Fruit fly (Drosophila melanogaster): ENCODE data around the gene Ag5r2.
A peak's percentile ranks its signal among the peaks of the same experiment; 100 is the strongest.

The Ag5r2 gene

dm6 chrX:14786451-14786850, 2.6 kb upstream of the Ag5r2 start, which contains the start of gene Ag5r:
TSS of gene Ag5r (minus strand) at chrX:14786551.
- TF ChIP-seq CG4496 (GFP tag; IDR thresholded peaks at IDR 0.05) = no peak
- no peak for TF ChIP-seq CG34367 (tag; optimal IDR thresholded peaks at IDR 0.05)
- TF ChIP-seq CG15710 (tag; optimal IDR thresholded peaks at IDR 0.05) = no peak
- TF ChIP-seq Ets98B (GFP tag; IDR thresholded peaks at IDR 0.05) = no peak
- TF ChIP-seq fd96Ca (GFP tag; IDR thresholded peaks at IDR 0.05) = no peak
- TF ChIP-seq Pif1A (GFP tag; optimal IDR thresholded peaks at IDR 0.05) = no peak
- TF ChIP-seq D1 (tag; optimal IDR thresholded peaks at IDR 0.05) = no peak
- TF ChIP-seq CG17806 (tag; optimal IDR thresholded peaks at IDR 0.05) = no peak
- no peak for TF ChIP-seq CG13204 (GFP tag; optimal IDR thresholded peaks at IDR 0.05)
- no peak for TF ChIP-seq Snoo (tag; optimal IDR thresholded peaks at IDR 0.05)
- no peak for TF ChIP-seq CG14655 (GFP tag; optimal IDR thresholded peaks at IDR 0.05)
- TF ChIP-seq CG8301 (tag; optimal IDR thresholded peaks at IDR 0.05) = no peak
- no peak for TF ChIP-seq rn (GFP tag; IDR thresholded peaks at IDR 0.05)

dm6 chrX:14776474-14776873, 7.4 kb downstream of the Ag5r2 start, which contains the start of gene CG5347:
TSS of gene CG5347 (plus strand) at chrX:14776774.
- TF ChIP-seq CG8159 (tag; optimal IDR thresholded peaks at IDR 0.05) (no peak), CG17806 (tag; optimal IDR thresholded peaks at IDR 0.05) (no peak), Pif1A (GFP tag; optimal IDR thresholded peaks at IDR 0.05) (no peak), EcR (GFP tag; optimal IDR thresholded peaks at IDR 0.05) (no peak)

- no peak for TF ChIP-seq CG34367 (tag; optimal IDR thresholded peaks at IDR 0.05)
- TF ChIP-seq CG12605 (GFP tag; IDR thresholded peaks at IDR 0.05) = no peak
- TF ChIP-seq CG13204 (GFP tag; optimal IDR thresholded peaks at IDR 0.05) = no peak
- no peak for TF ChIP-seq D1 (tag; optimal IDR thresholded peaks at IDR 0.05)
- no peak for TF ChIP-seq CG10348 (GFP tag; IDR thresholded peaks at IDR 0.05)
- no peak for TF ChIP-seq CG32121 (GFP tag; IDR thresholded peaks at IDR 0.05)
- no peak for TF ChIP-seq CG15710 (tag; optimal IDR thresholded peaks at IDR 0.05)
- TF ChIP-seq Pif1A (GFP tag; optimal IDR thresholded peaks at IDR 0.05) = no peak
- no peak for TF ChIP-seq CG17806 (tag; optimal IDR thresholded peaks at IDR 0.05)
- TF ChIP-seq fd96Ca (GFP tag; IDR thresholded peaks at IDR 0.05) = no peak
- no peak for TF ChIP-seq Snoo (tag; optimal IDR thresholded peaks at IDR 0.05)
- no peak for TF ChIP-seq CG4496 (GFP tag; IDR thresholded peaks at IDR 0.05)
Measured at dm6 chrX:14775008-14775407, 8.8 kb downstream of the Ag5r2 start, which contains the start of gene CG5334. TSS of gene CG5334 (plus strand) at chrX:14775308.

DNA sequence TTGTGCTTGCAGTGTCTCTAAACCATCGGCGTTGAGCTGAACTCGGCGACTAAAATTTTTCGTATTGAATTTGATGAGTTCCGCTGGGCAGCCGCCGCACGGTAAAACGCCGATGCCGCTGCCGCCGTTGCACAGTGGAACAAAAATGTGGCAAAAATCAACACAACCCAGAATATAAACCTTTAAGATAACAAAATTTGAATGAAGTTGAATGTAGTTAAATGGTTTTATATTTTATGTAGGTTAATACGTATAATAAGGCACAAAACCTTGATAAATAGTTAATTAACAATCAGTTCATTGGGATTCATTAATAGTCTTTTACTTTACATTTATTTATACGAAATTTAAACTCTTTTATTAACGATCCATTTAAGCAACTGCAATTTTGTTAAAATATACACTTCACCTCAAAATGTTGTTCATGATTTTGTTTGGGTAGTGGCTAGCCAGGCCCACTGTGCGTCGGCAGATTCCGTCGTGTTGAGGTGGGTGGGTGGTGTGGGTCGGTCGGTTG, 18.1 kb downstream of the Ag5r2 start, which contains the start of gene CG15890:
TSS of gene CG15890 (minus strand) at position 51 of the 517 bp plus-strand sequence.
- no peak for TF ChIP-seq Pif1B (GFP tag; optimal IDR thresholded peaks at IDR 0.05)
- no peak for TF ChIP-seq CG8159 (tag; optimal IDR thresholded peaks at IDR 0.05)
- no peak for TF ChIP-seq D1 (tag; optimal IDR thresholded peaks at IDR 0.05)
- no peak for TF ChIP-seq CG17806 (tag; optimal IDR thresholded peaks at IDR 0.05)
- no peak for TF ChIP-seq CG32121 (GFP tag; IDR thresholded peaks at IDR 0.05)
- no peak for TF ChIP-seq CG34367 (tag; optimal IDR thresholded peaks at IDR 0.05)
- no peak for TF ChIP-seq gl (tag; optimal IDR thresholded peaks at IDR 0.05)
- TF ChIP-seq CG14655 (GFP tag; optimal IDR thresholded peaks at IDR 0.05) = no peak
- TF ChIP-seq CG10348 (GFP tag; IDR thresholded peaks at IDR 0.05) = no peak
- TF ChIP-seq CG12605 (GFP tag; IDR thresholded peaks at IDR 0.05) = no peak
- no peak for TF ChIP-seq CG4496 (GFP tag; IDR thresholded peaks at IDR 0.05)
- no peak for TF ChIP-seq Ets98B (GFP tag; IDR thresholded peaks at IDR 0.05)

DNA sequence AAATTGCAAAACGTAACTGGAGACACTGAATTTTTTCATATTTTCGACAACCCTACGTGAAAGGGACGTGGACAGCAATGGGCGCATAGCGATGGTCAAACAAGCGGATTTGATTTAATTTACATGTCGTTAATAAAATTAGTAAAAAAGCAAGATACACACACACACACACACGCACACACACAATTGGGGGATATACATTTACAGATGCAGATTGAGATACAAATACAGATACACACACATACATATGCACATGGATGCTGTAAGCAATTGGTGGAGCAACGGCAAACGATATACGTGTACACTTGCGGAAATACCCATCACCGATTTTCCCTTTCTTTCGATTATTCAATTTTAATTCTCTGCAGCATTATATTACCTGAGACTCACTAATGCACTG, 18.8 kb downstream of the Ag5r2 start:
- no peak for TF ChIP-seq EcR (GFP tag; optimal IDR thresholded peaks at IDR 0.05)
- TF ChIP-seq D1 (tag; optimal IDR thresholded peaks at IDR 0.05) = no peak
- no peak for TF ChIP-seq CG17806 (tag; optimal IDR thresholded peaks at IDR 0.05)
- no peak for TF ChIP-seq CG32121 (GFP tag; IDR thresholded peaks at IDR 0.05)
- no peak for TF ChIP-seq CG9948 (tag; optimal IDR thresholded peaks at IDR 0.05)
- no peak for TF ChIP-seq fd96Ca (GFP tag; IDR thresholded peaks at IDR 0.05)
- TF ChIP-seq Ets98B (GFP tag; IDR thresholded peaks at IDR 0.05) = no peak
- TF ChIP-seq Snoo (tag; optimal IDR thresholded peaks at IDR 0.05) = no peak

dm6 chrX:14751162-14751561, 32.7 kb downstream of the Ag5r2 start:
- TF ChIP-seq Snoo (tag; optimal IDR thresholded peaks at IDR 0.05) (no peak), CG4496 (GFP tag; IDR thresholded peaks at IDR 0.05) (no peak), gl (tag; optimal IDR thresholded peaks at IDR 0.05) (no peak), fd96Ca (GFP tag; IDR thresholded peaks at IDR 0.05) (no peak), rn (GFP tag; IDR thresholded peaks at IDR 0.05) (no peak), CG12605 (GFP tag; IDR thresholded peaks at IDR 0.05) (no peak), Ets98B (GFP tag; IDR thresholded peaks at IDR 0.05) (no peak)

dm6 chrX:14750448-14750847, 33.4 kb downstream of the Ag5r2 start:
- TF ChIP-seq EcR (GFP tag; optimal IDR thresholded peaks at IDR 0.05) (no peak), CG8301 (tag; optimal IDR thresholded peaks at IDR 0.05) (no peak), CG17806 (tag; optimal IDR thresholded peaks at IDR 0.05) (peak; percentile 47), CG32121 (GFP tag; IDR thresholded peaks at IDR 0.05) (no peak), CG9948 (tag; optimal IDR thresholded peaks at IDR 0.05) (peak; percentile 7), CG15710 (tag; optimal IDR thresholded peaks at IDR 0.05) (peak; percentile 47), Pif1B (GFP tag; optimal IDR thresholded peaks at IDR 0.05) (peak; percentile 4), CG8159 (tag; optimal IDR thresholded peaks at IDR 0.05) (peak; percentile 46), CG13204 (GFP tag; optimal IDR thresholded peaks at IDR 0.05) (peak; percentile 3), CG4496 (GFP tag; IDR thresholded peaks at IDR 0.05) (no peak), Pif1A (GFP tag; optimal IDR thresholded peaks at IDR 0.05) (peak; percentile 24), Snoo (tag; optimal IDR thresholded peaks at IDR 0.05) (peak; percentile 48)
